Fruit fly (Drosophila melanogaster): ENCODE measurements around the gene CG9175.

CG9175 gene

DNA sequence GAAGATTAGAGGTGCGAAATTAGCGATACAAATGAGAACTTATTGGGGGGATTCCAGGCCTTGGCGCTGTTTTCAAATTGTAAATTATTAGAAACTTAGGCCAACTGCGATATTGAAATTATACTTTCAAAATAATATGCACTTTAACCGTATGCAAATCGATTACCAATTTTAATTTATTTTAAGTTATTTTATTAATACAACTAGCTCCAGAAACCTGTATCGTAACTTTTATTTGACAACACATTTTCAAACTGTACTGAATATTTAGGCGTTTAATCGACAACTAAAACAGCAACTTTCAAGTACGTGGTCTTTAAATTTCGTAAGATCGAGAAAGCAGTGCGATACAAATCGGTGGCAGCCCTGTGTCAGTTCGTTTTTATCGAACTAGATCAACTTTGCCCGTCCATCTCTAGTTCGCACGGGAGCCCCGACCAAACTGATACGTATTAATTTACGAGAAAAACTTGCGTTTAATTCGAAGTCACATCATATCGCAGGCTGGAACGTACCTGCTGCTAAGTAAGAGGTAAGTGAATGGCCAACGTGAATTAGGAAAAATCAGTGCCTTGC is 28.0 kb downstream of the CG9175 start, which contains the start of the genes CG9154 and Kr-h2 (continued):
- TF ChIP-seq hb (GFP tag; IDR thresholded peaks at IDR 0.05; ENCODE audit: partially characterized antibody), result peak; percentile 59; the same call in 1 of the 3 replicates
- peak; percentile 29 for TF ChIP-seq CG12299 (tag; optimal IDR thresholded peaks at IDR 0.05)
- no peak for TF ChIP-seq ac (GFP tag; optimal IDR thresholded peaks at IDR 0.05)
- no peak for TF ChIP-seq h (optimal IDR thresholded peaks at IDR 0.05)
- peak in 1 of 3 experiments; percentile 25 for TF ChIP-seq lola (GFP tag; optimal IDR thresholded peaks at IDR 0.05)
- peak; percentile 84 for TF ChIP-seq Dp (GFP tag; optimal IDR thresholded peaks at IDR 0.05)
- no peak for TF ChIP-seq Nf-YB (GFP tag; optimal IDR thresholded peaks at IDR 0.05)
- peak; percentile 25 for TF ChIP-seq D19B (GFP tag; optimal IDR thresholded peaks at IDR 0.05)
- no peak; the same call in 1 of the 2 replicates for TF ChIP-seq Rfx (GFP tag; IDR thresholded peaks at IDR 0.05)
- TF ChIP-seq CG13624 (GFP tag; optimal IDR thresholded peaks at IDR 0.05), result peak; percentile 19
- peak; percentile 14 for TF ChIP-seq Jarid2 (GFP tag; optimal IDR thresholded peaks at IDR 0.05)
- TF ChIP-seq Ptx1 (GFP tag; IDR thresholded peaks at IDR 0.05), result no peak
- peak; percentile 93 for TF ChIP-seq Sry-δ (GFP tag; optimal IDR thresholded peaks at IDR 0.05)
- peak; percentile 56 for TF ChIP-seq NfI (GFP tag; optimal IDR thresholded peaks at IDR 0.05)
- no peak for TF ChIP-seq Fer3 (tag; optimal IDR thresholded peaks at IDR 0.05)
- peak; percentile 8 for TF ChIP-seq YL-1 (GFP tag; optimal IDR thresholded peaks at IDR 0.05)
- no peak for TF ChIP-seq CG3726 (GFP tag; IDR thresholded peaks at IDR 0.05)
- peak; percentile 36 for TF ChIP-seq lilli (GFP tag; optimal IDR thresholded peaks at IDR 0.05)
- no peak for TF ChIP-seq NK7.1 (GFP tag; optimal IDR thresholded peaks at IDR 0.05)
- peak; percentile 39 for TF ChIP-seq Drgx (GFP tag; IDR thresholded peaks at IDR 0.05)
- TF ChIP-seq CG9817 (tag; optimal IDR thresholded peaks at IDR 0.05), result peak; percentile 37
- TF ChIP-seq Lhr (GFP tag; optimal IDR thresholded peaks at IDR 0.05), result peak; percentile 83
- peak; percentile 59 for TF ChIP-seq Nf-YC (tag; optimal IDR thresholded peaks at IDR 0.05)
- TF ChIP-seq CG9797 (GFP tag; optimal IDR thresholded peaks at IDR 0.05), result peak; percentile 15
- TF ChIP-seq Trl (optimal IDR thresholded peaks at IDR 0.05), result no peak
- no peak for TF ChIP-seq Trl (GFP tag; optimal IDR thresholded peaks at IDR 0.05)
- peak; percentile 33 for TF ChIP-seq Deaf1 (tag; optimal IDR thresholded peaks at IDR 0.05)
- TF ChIP-seq CG13775 (GFP tag; optimal IDR thresholded peaks at IDR 0.05), result peak; percentile 51
- peak; percentile 91 for TF ChIP-seq CG9437 (GFP tag; optimal IDR thresholded peaks at IDR 0.05)
- peak; percentile 55 for TF ChIP-seq kni (GFP tag; optimal IDR thresholded peaks at IDR 0.05)
- TF ChIP-seq vvl (GFP tag; IDR thresholded peaks at IDR 0.05), result peak; percentile 47; the same call in 1 of the 2 replicates
- no peak for TF ChIP-seq psq (GFP tag; optimal IDR thresholded peaks at IDR 0.05)
- TF ChIP-seq HmgD (GFP tag; optimal IDR thresholded peaks at IDR 0.05), result no peak
- peak; percentile 60 for TF ChIP-seq CG9932 (GFP tag; IDR thresholded peaks at IDR 0.05)
- peak; percentile 98 for TF ChIP-seq CG2116 (GFP tag; optimal IDR thresholded peaks at IDR 0.05)
- TF ChIP-seq eyg (GFP tag; optimal IDR thresholded peaks at IDR 0.05), result no peak
- TF ChIP-seq PHDP (tag; optimal IDR thresholded peaks at IDR 0.05), result peak; percentile 29
- TF ChIP-seq CG12769 (tag; optimal IDR thresholded peaks at IDR 0.05), result peak; percentile 5
- peak; percentile 48 for TF ChIP-seq B-H2 (GFP tag; optimal IDR thresholded peaks at IDR 0.05)
- peak; percentile 71 for TF ChIP-seq row (GFP tag; IDR thresholded peaks at IDR 0.05)
- no peak for TF ChIP-seq CG33557 (GFP tag; optimal IDR thresholded peaks at IDR 0.05)
- peak; percentile 37 for TF ChIP-seq Fer2 (tag; optimal IDR thresholded peaks at IDR 0.05)
- peak; percentile 57 for TF ChIP-seq CG10267 (tag; optimal IDR thresholded peaks at IDR 0.05)
- peak; percentile 61 for TF ChIP-seq Scr (GFP tag; IDR thresholded peaks at IDR 0.05; ENCODE audit: partially characterized antibody)
- TF ChIP-seq Doc3 (GFP tag; IDR thresholded peaks at IDR 0.05; ENCODE audit: partially characterized antibody), result peak; percentile 44; the same call in 2 of the 3 replicates
- no peak for TF ChIP-seq CG7357 (GFP tag; IDR thresholded peaks at IDR 0.05)
- TF ChIP-seq Max (GFP tag; optimal IDR thresholded peaks at IDR 0.05), result peak; percentile 14
- peak; percentile 44; the same call in 1 of the 2 replicates for TF ChIP-seq tna (GFP tag; IDR thresholded peaks at IDR 0.05; ENCODE audit: partially characterized antibody)
- TF ChIP-seq CG17829 (tag; optimal IDR thresholded peaks at IDR 0.05), result peak; percentile 64
